Fruit fly (Drosophila melanogaster): Measurements from ENCODE around the gene CG12219.

Gene CG12219

DNA sequence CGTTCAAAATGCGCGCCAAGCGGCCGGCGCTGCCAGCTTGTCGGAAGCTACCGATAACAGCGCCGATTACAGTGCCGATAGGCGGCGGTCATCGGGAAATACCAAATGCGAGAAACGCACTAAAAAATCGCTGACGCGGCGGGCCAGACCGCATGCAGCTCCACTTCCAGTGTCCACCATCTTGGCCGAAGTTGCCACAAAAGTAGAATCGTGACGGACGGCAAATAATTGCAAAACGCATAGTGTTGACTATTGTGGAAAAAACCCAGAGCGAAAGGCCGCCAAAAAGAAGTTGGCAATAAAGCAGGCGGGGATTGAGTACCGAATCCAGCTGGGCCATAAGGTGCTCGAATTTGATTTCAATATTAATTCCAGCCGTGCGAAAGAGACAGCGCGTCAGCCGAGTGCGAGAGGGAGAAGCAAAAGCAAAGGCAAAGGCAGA, 45.9 kb upstream of the CG12219 start, which contains the start of gene CG3847 (continued):
- TF ChIP-seq lz (GFP tag; optimal IDR thresholded peaks at IDR 0.05), result peak; percentile 14
- peak; percentile 39 for TF ChIP-seq CG31627 (GFP tag; optimal IDR thresholded peaks at IDR 0.05)
- peak; percentile 41 for TF ChIP-seq Hr39 (GFP tag; optimal IDR thresholded peaks at IDR 0.05)
- peak; percentile 72 for TF ChIP-seq Eip78C (GFP tag)
- TF ChIP-seq Sox15 (GFP tag; optimal IDR thresholded peaks at IDR 0.05), result no peak
- peak; percentile 7 for TF ChIP-seq acj6 (GFP tag; optimal IDR thresholded peaks at IDR 0.05)
- TF ChIP-seq Hr4 (GFP tag; optimal IDR thresholded peaks at IDR 0.05), result no peak
- TF ChIP-seq CG10631 (GFP tag; optimal IDR thresholded peaks at IDR 0.05), result no peak
- TF ChIP-seq fd85E (GFP tag; optimal IDR thresholded peaks at IDR 0.05), result no peak
- TF ChIP-seq eg (GFP tag; IDR thresholded peaks at IDR 0.05), result no peak
- TF ChIP-seq Blimp-1 (GFP tag; optimal IDR thresholded peaks at IDR 0.05), result no peak
- TF ChIP-seq spab (GFP tag; optimal IDR thresholded peaks at IDR 0.05), result no peak
- TF ChIP-seq CG11902 (GFP tag; optimal IDR thresholded peaks at IDR 0.05), result no peak
- no peak for TF ChIP-seq dac (GFP tag; optimal IDR thresholded peaks at IDR 0.05)
- no peak for TF ChIP-seq Ets96B (tag; optimal IDR thresholded peaks at IDR 0.05)
- no peak for TF ChIP-seq Hr38 (GFP tag; optimal IDR thresholded peaks at IDR 0.05)
- TF ChIP-seq fd59A (GFP tag; optimal IDR thresholded peaks at IDR 0.05), result no peak
- peak; percentile 41 for TF ChIP-seq CG3919 (GFP tag; optimal IDR thresholded peaks at IDR 0.05)
- no peak for TF ChIP-seq net (GFP tag; optimal IDR thresholded peaks at IDR 0.05)
- TF ChIP-seq CG16779 (tag; optimal IDR thresholded peaks at IDR 0.05), result no peak
- peak; percentile 12 for TF ChIP-seq CG9139 (GFP tag; optimal IDR thresholded peaks at IDR 0.05)
- no peak; the same call in 2 of the 3 replicates for TF ChIP-seq CG6163 (GFP tag; IDR thresholded peaks at IDR 0.05)
- TF ChIP-seq achi (GFP tag; optimal IDR thresholded peaks at IDR 0.05), result peak; percentile 13
- peak; percentile 2 to 37 for TF ChIP-seq ss (GFP tag; optimal IDR thresholded peaks at IDR 0.05)
- no peak for TF ChIP-seq CG8632 (GFP tag; optimal IDR thresholded peaks at IDR 0.05)
- TF ChIP-seq CG6854 (GFP tag; optimal IDR thresholded peaks at IDR 0.05), result no peak
- no peak for TF ChIP-seq Sox14 (GFP tag; optimal IDR thresholded peaks at IDR 0.05)
- no peak for TF ChIP-seq dsx (GFP tag; optimal IDR thresholded peaks at IDR 0.05; ENCODE audit: poor library complexity, severe bottlenecking)

DNA sequence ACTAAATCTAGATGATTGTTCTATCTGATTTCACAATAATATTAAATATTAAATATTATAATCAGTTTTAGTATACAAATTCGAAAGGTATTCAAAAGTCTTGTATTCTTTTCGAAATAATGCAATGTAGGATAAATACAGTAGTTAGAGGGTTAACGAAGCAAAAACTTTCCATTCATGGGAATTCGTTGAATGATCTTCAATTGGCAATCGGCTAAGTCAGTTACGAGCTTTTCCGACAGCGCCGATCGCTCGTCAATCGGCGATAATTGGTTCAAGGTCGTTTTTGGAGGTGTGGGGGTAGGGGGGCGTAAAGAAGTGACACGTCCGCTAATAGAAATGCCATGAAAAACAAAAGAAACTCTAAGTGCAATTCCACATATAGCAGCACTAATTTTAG, 45.1 kb upstream of the CG12219 start:
- no peak for TF ChIP-seq Ets96B (tag; optimal IDR thresholded peaks at IDR 0.05)
- TF ChIP-seq CG3919 (GFP tag; optimal IDR thresholded peaks at IDR 0.05), result no peak
- no peak for TF ChIP-seq Eip78C (GFP tag)
- no peak for TF ChIP-seq CG9139 (GFP tag; optimal IDR thresholded peaks at IDR 0.05)
- TF ChIP-seq OdsH (GFP tag; optimal IDR thresholded peaks at IDR 0.05), result no peak

DNA sequence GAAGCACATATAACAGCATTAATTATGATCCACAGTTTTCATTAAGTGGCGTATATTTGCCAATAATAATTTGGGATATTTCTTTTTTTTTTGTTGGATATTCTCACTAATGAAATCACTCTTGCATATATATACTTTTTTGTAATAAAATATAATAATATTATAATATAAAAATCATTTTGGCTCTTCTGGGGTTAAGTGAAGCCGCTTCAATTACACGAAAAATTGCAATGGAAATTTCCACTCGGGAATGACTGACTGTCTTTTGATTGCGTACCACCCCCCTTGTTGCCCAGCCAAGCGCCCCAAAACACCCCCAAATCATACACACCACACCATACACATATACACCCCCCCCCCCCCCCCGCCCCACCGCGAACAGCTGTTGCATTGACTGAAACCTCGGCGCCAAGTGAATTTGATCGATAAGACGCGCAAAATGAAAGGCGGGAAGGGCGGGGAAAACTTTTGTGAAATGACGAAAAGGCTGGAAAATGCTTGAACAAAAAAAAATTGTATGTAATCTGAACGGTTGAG, 43.5 kb upstream of the CG12219 start:
- TF ChIP-seq CG15336 (GFP tag; IDR thresholded peaks at IDR 0.05) (peak; percentile 22; the same call in 1 of the 2 replicates), OdsH (GFP tag; optimal IDR thresholded peaks at IDR 0.05) (no peak), CG34406 (GFP tag; optimal IDR thresholded peaks at IDR 0.05) (peak; percentile 3)

DNA sequence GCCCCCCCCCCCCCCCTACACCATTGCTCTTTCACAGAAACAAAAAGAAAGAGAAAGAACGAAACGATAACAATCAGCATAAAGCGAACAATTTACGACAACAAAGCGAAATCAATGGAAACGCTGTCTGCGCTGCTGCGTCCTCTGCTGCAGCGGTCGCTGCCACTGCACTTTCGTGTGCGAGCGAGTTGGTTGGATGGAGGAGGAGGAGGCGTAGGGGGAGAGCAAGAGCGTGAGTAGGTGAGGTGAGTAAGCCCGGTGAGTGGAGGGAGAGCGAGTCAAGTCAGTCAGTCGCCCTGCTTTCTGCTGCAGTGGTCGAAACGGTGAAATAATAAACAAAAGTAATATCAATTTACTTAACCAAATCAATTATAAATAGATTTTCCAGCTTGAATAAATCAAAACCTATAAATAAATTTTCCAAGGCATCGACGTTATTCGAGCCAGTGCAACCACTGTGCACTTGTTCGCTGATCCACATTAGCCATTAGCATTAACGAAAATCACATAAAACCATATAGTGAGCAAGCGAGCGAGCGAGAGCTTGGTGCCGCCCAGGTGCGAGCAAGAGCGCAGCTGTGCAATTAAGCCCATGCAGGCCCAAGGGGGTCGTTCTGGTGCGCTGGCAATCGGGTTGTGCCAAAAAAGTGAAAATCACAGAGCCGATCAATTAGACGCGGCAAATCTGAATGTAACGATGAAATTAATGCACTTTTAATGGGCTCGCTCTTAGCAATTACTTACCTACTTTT, 42.9 kb upstream of the CG12219 start:
- TF ChIP-seq Sox15 (GFP tag; optimal IDR thresholded peaks at IDR 0.05), result peak; percentile 69
- TF ChIP-seq CG8632 (GFP tag; optimal IDR thresholded peaks at IDR 0.05), result peak; percentile 78
- peak; percentile 92 for TF ChIP-seq Gug (GFP tag; IDR thresholded peaks at IDR 0.05)
- peak; percentile 89 for TF ChIP-seq cyc (GFP tag; optimal IDR thresholded peaks at IDR 0.05)
- TF ChIP-seq svp (GFP tag), result peak; percentile 99
- peak; percentile 84 for TF ChIP-seq Eip75B (GFP tag; optimal IDR thresholded peaks at IDR 0.05)
- peak; percentile 26 for TF ChIP-seq CG9139 (GFP tag; optimal IDR thresholded peaks at IDR 0.05)
- peak; percentile 88 for TF ChIP-seq Ets21C (GFP tag; optimal IDR thresholded peaks at IDR 0.05)
- peak; percentile 85 for TF ChIP-seq CG6276 (GFP tag; optimal IDR thresholded peaks at IDR 0.05)
- peak; percentile 91 for TF ChIP-seq Sox14 (GFP tag; optimal IDR thresholded peaks at IDR 0.05)
- TF ChIP-seq CG34406 (GFP tag; optimal IDR thresholded peaks at IDR 0.05), result peak; percentile 74
- peak; percentile 84 for TF ChIP-seq CG10631 (GFP tag; optimal IDR thresholded peaks at IDR 0.05)
- TF ChIP-seq topi (GFP tag; optimal IDR thresholded peaks at IDR 0.05), result peak; percentile 96
- peak; percentile 75 for TF ChIP-seq CG11762 (GFP tag; optimal IDR thresholded peaks at IDR 0.05; ENCODE audit: insufficient read depth)
- peak; percentile 97 for TF ChIP-seq eg (GFP tag; IDR thresholded peaks at IDR 0.05)
- peak; percentile 57 for TF ChIP-seq Hr38 (GFP tag; optimal IDR thresholded peaks at IDR 0.05)
- TF ChIP-seq fkh (GFP tag; optimal IDR thresholded peaks at IDR 0.05), result peak; percentile 33
- peak; percentile 63 for TF ChIP-seq CG7368 (GFP tag; optimal IDR thresholded peaks at IDR 0.05)
- peak; percentile 66 for TF ChIP-seq CG10669 (GFP tag; optimal IDR thresholded peaks at IDR 0.05)
- peak; percentile 76 for TF ChIP-seq dac (GFP tag; optimal IDR thresholded peaks at IDR 0.05)
- peak; percentile 88 for TF ChIP-seq net (GFP tag; optimal IDR thresholded peaks at IDR 0.05)
- TF ChIP-seq fd59A (GFP tag; optimal IDR thresholded peaks at IDR 0.05), result peak; percentile 34
- TF ChIP-seq CG8119 (GFP tag; IDR thresholded peaks at IDR 0.05), result peak; percentile 94
